Fruit fly (Drosophila melanogaster) whole organism, wandering third instar larva: Measurements from ENCODE around the gene CG13062.

Experiments used
- CG32264 ChIP-seq: fragments of 200-800 bp; sonication (Bioruptor generic); optimal IDR thresholded peaks from 2 replicates; lab custom pipeline; 2016; ENCODE audit warnings: missing biosample characterization, missing genetic modification characterization
- Dfd ChIP-seq: fragments of >200 bp; optimal IDR thresholded peaks from 2 replicates; lab custom pipeline; 2017; ENCODE audit warnings: missing biosample characterization, missing genetic modification characterization
- GATAd ChIP-seq: sonication (Bioruptor generic); optimal IDR thresholded peaks from 2 replicates; lab custom pipeline; 2016; ENCODE audit warnings: missing biosample characterization, missing genetic modification characterization
- Mio ChIP-seq: sonication (Bioruptor generic); optimal IDR thresholded peaks from 2 replicates; lab custom pipeline; 2016; ENCODE audit warnings: missing biosample characterization, missing genetic modification characterization
- Myc ChIP-seq: fragments of >200 bp; optimal IDR thresholded peaks from 2 replicates; lab custom pipeline; 2017
- ey ChIP-seq: fragments of 200-800 bp; sonication (Bioruptor generic); optimal IDR thresholded peaks from 2 replicates; lab custom pipeline; 2016; ENCODE audit warnings: missing biosample characterization, missing genetic modification characterization
- fru ChIP-seq: fragments of 200-800 bp; sonication (Bioruptor generic); optimal IDR thresholded peaks from 3 replicates; lab custom pipeline; 2016; ENCODE audit warnings: missing biosample characterization, mild to moderate bottlenecking, missing genetic modification characterization
- lola ChIP-seq: fragments of >200 bp; optimal IDR thresholded peaks from 2 replicates; lab custom pipeline; 2017; ENCODE audit warnings: missing biosample characterization, missing genetic modification characterization
- psq ChIP-seq: fragments of 200-800 bp; sonication (Bioruptor generic); optimal IDR thresholded peaks from 3 replicates; lab custom pipeline; 2017; ENCODE audit warnings: missing biosample characterization, mild to moderate bottlenecking, missing genetic modification characterization, moderate library complexity
- usp ChIP-seq: fragments of >200 bp; optimal IDR thresholded peaks from 2 replicates; lab custom pipeline; 2017; ENCODE audit warnings: missing biosample characterization, missing genetic modification characterization

- TF ChIP-seq psq (GFP tag; lab: Kevin White, UChicago) (no peak), CG32264 (no peak), lola (GFP tag; lab: Kevin White, UChicago) (no peak), Dfd (GFP tag; lab: Kevin White, UChicago) (no peak), Myc (no peak), fru (GFP tag; lab: Kevin White, UChicago) (no peak), GATAd (GFP tag; lab: Kevin White, UChicago) (no peak), usp (GFP tag; lab: Kevin White, UChicago) (no peak), Mio (GFP tag; lab: Kevin White, UChicago) (no peak), ey (GFP tag; lab: Kevin White, UChicago) (no peak)
Observed at dm6 chr3L:16268106-16268733, 45.9 kb upstream of the CG13062 start, which contains the start of gene CG4950.
